Fruit fly (Drosophila melanogaster) whole organism, pupa: ENCODE results near the gene CG6023.

Experiments
- CG14655 ChIP-seq: fragments of 200-800 bp; sonication (Bioruptor generic); optimal IDR thresholded peaks from 3 replicates; lab custom pipeline; 2017; ENCODE audit warnings: mild to moderate bottlenecking, missing biosample characterization, missing genetic modification reagents, missing genetic modification characterization
- CG17806 ChIP-seq: fragments of 200-800 bp; sonication (Bioruptor generic); optimal IDR thresholded peaks from 2 replicates; lab custom pipeline; 2018; ENCODE audit warnings: missing biosample characterization, mild to moderate bottlenecking, missing genetic modification characterization, moderate library complexity
- CG34367 ChIP-seq: fragments of 200-800 bp; sonication (Bioruptor generic); optimal IDR thresholded peaks from 2 replicates; lab custom pipeline; 2018; ENCODE audit warnings: missing biosample characterization, mild to moderate bottlenecking, missing genetic modification characterization
- Snoo ChIP-seq: fragments of 200-800 bp; sonication (Bioruptor generic); optimal IDR thresholded peaks from 3 replicates; lab custom pipeline; 2017; ENCODE audit warnings: missing biosample characterization, mild to moderate bottlenecking, missing genetic modification characterization, inconsistent platforms
- fd96Ca ChIP-seq: fragments of 200-800 bp; sonication (Bioruptor generic); IDR thresholded peaks from 3 replicates; pipeline ENCODE4 v1.3.6; 2022; ENCODE audit warnings: missing biosample characterization, missing genetic modification characterization
- rn ChIP-seq: fragments of 200-800 bp; sonication (Bioruptor generic); IDR thresholded peaks from 2 replicates; pipeline ENCODE4 v1.3.6; 2022; ENCODE audit warnings: missing biosample characterization, missing genetic modification characterization

- TF ChIP-seq CG14655 (GFP tag; lab: Kevin White, UChicago) = no peak
- no peak for TF ChIP-seq Snoo (tag; lab: Kevin White, UChicago)
- TF ChIP-seq fd96Ca (GFP tag; lab: Robert Waterston, UW) = no peak
- no peak for TF ChIP-seq CG17806 (tag; lab: Kevin White, UChicago)
- TF ChIP-seq rn (GFP tag; lab: Robert Waterston, UW) = no peak
- no peak for TF ChIP-seq CG34367 (tag; lab: Kevin White, UChicago)
These were observed 44.0 kb upstream of the CG6023 start for dm6 chrX:18364999-18365398.
